Fruit fly (Drosophila melanogaster) whole organism, wandering third instar larva: ENCODE measurements around the gene GMF.

Experiments
- usp ChIP-seq: fragments of >200 bp; optimal IDR thresholded peaks from 2 replicates; lab custom pipeline; 2017; ENCODE audit warnings: missing biosample characterization, missing genetic modification characterization
- woc ChIP-seq: sonication (Bioruptor generic); optimal IDR thresholded peaks from 2 replicates; lab custom pipeline; 2016; ENCODE audit warnings: missing biosample characterization, mild to moderate bottlenecking, missing genetic modification characterization

DNA sequence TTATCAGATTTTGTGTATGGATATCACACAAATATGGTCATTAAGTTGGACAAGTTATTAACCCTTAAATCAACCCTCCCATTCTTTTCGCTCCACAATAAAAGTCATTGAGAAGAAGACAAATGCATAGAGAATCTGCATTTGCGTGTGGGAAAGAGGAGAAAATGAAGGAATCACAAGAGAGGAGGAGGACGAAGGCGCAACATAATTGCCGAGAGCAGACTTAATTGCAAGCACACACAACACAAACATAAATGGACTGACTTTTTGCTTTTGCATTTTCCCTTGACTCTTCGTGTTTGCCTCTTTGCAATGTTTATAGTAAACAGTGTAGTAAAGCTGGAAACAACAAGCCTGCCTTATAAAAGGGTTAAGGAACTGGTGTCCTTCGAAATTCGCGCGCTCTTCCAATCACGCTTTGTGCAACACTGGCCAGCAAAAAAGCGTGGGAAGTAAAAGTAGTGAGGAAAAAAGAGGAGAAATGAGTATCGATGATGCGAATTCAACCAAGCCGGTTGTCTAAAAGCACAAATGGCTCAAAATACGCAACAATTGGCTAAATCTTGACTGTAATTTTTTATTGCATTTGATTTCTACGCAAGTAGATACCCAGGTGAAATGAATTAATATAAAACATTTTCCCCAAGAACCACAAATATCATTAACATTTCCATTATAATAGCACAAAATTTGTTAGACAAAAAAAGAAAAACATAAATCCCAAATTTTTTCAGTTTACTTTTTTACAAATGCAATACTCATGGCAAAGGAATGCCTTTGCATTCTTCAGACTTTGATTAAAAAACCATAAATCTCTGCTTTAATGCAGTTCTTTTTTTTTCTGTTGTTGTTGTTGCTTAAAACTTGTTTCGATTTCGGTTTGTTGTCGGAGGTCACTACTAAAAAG is 35.3 kb downstream of the GMF start:
- TF ChIP-seq usp (GFP tag; lab: Kevin White, UChicago) (no peak), woc (no peak)
